Fruit fly (Drosophila melanogaster) whole organism: Measurements from ENCODE around the gene CG9932.

Experiments used
- CG8478 ChIP-seq: fragments of >200 bp; optimal IDR thresholded peaks from 2 replicates; lab custom pipeline; 2018; ENCODE audit warnings: inconsistent platforms
- Dll ChIP-seq: fragments of >200 bp; optimal IDR thresholded peaks from 2 replicates; lab custom pipeline; 2017
- EcR ChIP-seq, 2 experiments: fragments of >200 bp; optimal IDR thresholded peaks; 2 replicates each; lab custom pipeline; 2017; ENCODE audit warnings: missing biosample characterization in 2 of 2, missing genetic modification characterization in 2 of 2, missing genetic modification reagents in 2 of 2
- pan ChIP-seq: fragments of >200 bp; optimal IDR thresholded peaks from 2 replicates; lab custom pipeline; 2017
- psq ChIP-seq: fragments of >200 bp; optimal IDR thresholded peaks from 2 replicates; lab custom pipeline; 2017
- usp ChIP-seq: fragments of >200 bp; optimal IDR thresholded peaks from 2 replicates; lab custom pipeline; 2017; ENCODE audit warnings: missing biosample characterization, missing genetic modification characterization, mixed read lengths

The CG9932 gene

dm6 chr2L:12978486-12978885 lies 81.5 kb downstream of the CG9932 start, which contains the start of gene Vha68-3:
Gene Vha68-3 (plus strand): TSS chr2L:12978786.
- TF ChIP-seq pan (lab: Kevin White, UChicago) (no peak), Dll (lab: Kevin White, UChicago) (no peak), psq (lab: Kevin White, UChicago) (no peak), CG8478 (lab: Kevin White, UChicago) (no peak), usp (GFP tag; lab: Kevin White, UChicago) (no peak), EcR (GFP tag; optimal IDR thresholded peaks at IDR 0.05; lab: Kevin White, UChicago) (no peak)

- no peak for TF ChIP-seq EcR (GFP tag; optimal IDR thresholded peaks at IDR 0.05; lab: Kevin White, UChicago)
- no peak for TF ChIP-seq Dll (lab: Kevin White, UChicago)
These were observed 84.6 kb downstream of the CG9932 start for dm6 chr2L:12975367-12975655.

dm6 chr2L:12974562-12975366 lies 85.2 kb downstream of the CG9932 start:
- TF ChIP-seq Dll (lab: Kevin White, UChicago) (peak; percentile 34), CG8478 (lab: Kevin White, UChicago) (no peak)

dm6 chr2L:12974045-12974539 lies 85.8 kb downstream of the CG9932 start, which contains the start of gene Vha68-2:
Gene Vha68-2 (plus strand): TSS chr2L:12974322.
- TF ChIP-seq EcR (GFP tag; optimal IDR thresholded peaks at IDR 0.05; lab: Kevin White, UChicago) (no peak), pan (lab: Kevin White, UChicago) (no peak), psq (lab: Kevin White, UChicago) (no peak), Dll (lab: Kevin White, UChicago) (no peak), CG8478 (lab: Kevin White, UChicago) (no peak), usp (GFP tag; lab: Kevin White, UChicago) (no peak)
